Fruit fly (Drosophila melanogaster): ENCODE results near the gene Mnat9.

The Mnat9 gene

DNA sequence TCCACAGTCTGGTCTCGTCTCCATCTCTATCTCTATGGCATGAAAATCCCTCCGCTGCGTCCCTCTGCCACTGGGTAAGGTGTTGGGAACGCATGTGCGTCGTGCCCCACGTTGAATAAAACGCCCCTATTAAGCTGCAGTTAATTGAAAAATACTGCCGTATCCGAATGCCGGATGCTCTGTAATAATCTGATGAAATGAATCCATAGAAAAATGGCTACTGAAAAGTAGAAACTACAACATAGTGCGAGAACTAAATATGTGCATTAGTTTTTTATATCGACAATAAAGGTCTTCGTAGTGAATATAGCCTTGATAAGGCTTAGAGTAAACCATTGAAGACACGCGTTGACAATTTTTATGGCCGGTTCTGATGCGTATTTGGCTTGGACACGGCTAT, 49.2 kb downstream of the Mnat9 start (continued):
- TF ChIP-seq Med (GFP tag) (peak; percentile 90), dati (GFP tag; IDR thresholded peaks at IDR 0.05) (0 out of 2 replicates have a peak, but pooled peaks have one; percentile 17), CG1792 (GFP tag; optimal IDR thresholded peaks at IDR 0.05) (no peak), btn (GFP tag; optimal IDR thresholded peaks at IDR 0.05) (no peak), Gug (GFP tag; IDR thresholded peaks at IDR 0.05) (peak; percentile 23; the same call in 1 of the 4 replicates), Doc3 (GFP tag; IDR thresholded peaks at IDR 0.05; ENCODE audit: partially characterized antibody) (no peak), ind (GFP tag; optimal IDR thresholded peaks at IDR 0.05) (peak; percentile 37), CG2678 (tag; optimal IDR thresholded peaks at IDR 0.05) (no peak), Bdp1 (GFP tag; optimal IDR thresholded peaks at IDR 0.05) (peak; percentile 9), gsb-n (tag; optimal IDR thresholded peaks at IDR 0.05) (peak; percentile 49), CG10654 (GFP tag; optimal IDR thresholded peaks at IDR 0.05) (peak; percentile 11), HHEX (GFP tag; optimal IDR thresholded peaks at IDR 0.05) (peak; percentile 9), chn (GFP tag; optimal IDR thresholded peaks at IDR 0.05) (peak; percentile 49), sc (optimal IDR thresholded peaks at IDR 0.05) (no peak), sc (GFP tag; optimal IDR thresholded peaks at IDR 0.05) (no peak), jing (GFP tag; optimal IDR thresholded peaks at IDR 0.05) (peak; percentile 8), CG17802 (tag; optimal IDR thresholded peaks at IDR 0.05) (peak; percentile 25), dysf (GFP tag; IDR thresholded peaks at IDR 0.05) (peak; percentile 58; the same call in 2 of the 3 replicates), gcm (GFP tag; optimal IDR thresholded peaks at IDR 0.05) (peak; percentile 43), ssp (GFP tag; IDR thresholded peaks at IDR 0.05) (peak; percentile 48), CG1602 (GFP tag; optimal IDR thresholded peaks at IDR 0.05) (peak; percentile 6), bowl (GFP tag; IDR thresholded peaks at IDR 0.05) (no peak), gem (tag; optimal IDR thresholded peaks at IDR 0.05) (peak; percentile 72), CG1233 (GFP tag; optimal IDR thresholded peaks at IDR 0.05) (peak; percentile 34), CG7372 (GFP tag; IDR thresholded peaks at IDR 0.05) (peak; percentile 54), onecut (GFP tag; IDR thresholded peaks at IDR 0.05) (peak; percentile 73), B-H1 (GFP tag; IDR thresholded peaks at IDR 0.05) (0 out of 3 replicates have a peak, but pooled peaks have one; percentile 16), Lpt (GFP tag; optimal IDR thresholded peaks at IDR 0.05) (no peak), CG7786 (GFP tag; optimal IDR thresholded peaks at IDR 0.05) (peak; percentile 14), E2f1 (GFP tag; IDR thresholded peaks at IDR 0.05) (peak; percentile 38; the same call in 1 of the 2 replicates), CG8924 (tag; optimal IDR thresholded peaks at IDR 0.05) (peak; percentile 32), Mrtf (GFP tag; IDR thresholded peaks at IDR 0.05) (peak; percentile 56; the same call in 1 of the 3 replicates), CG17361 (GFP tag; IDR thresholded peaks at IDR 0.05) (peak; percentile 53; the same call in 2 of the 3 replicates), Aef1 (GFP tag; IDR thresholded peaks at IDR 0.05) (peak; percentile 47; the same call in 2 of the 3 replicates), ham (GFP tag; IDR thresholded peaks at IDR 0.05) (no peak), CG17385 (GFP tag; optimal IDR thresholded peaks at IDR 0.05) (peak; percentile 15), sens-2 (GFP tag; IDR thresholded peaks at IDR 0.05) (peak; percentile 63; the same call in 1 of the 2 replicates), CG13775 (GFP tag; optimal IDR thresholded peaks at IDR 0.05) (peak; percentile 25), CG7556 (GFP tag; optimal IDR thresholded peaks at IDR 0.05) (peak; percentile 35), CG13424 (tag; optimal IDR thresholded peaks at IDR 0.05) (peak; percentile 58), CG32532 (GFP tag; IDR thresholded peaks at IDR 0.05) (no peak), CG34422 (GFP tag; IDR thresholded peaks at IDR 0.05) (0 out of 3 replicates have a peak, but pooled peaks have one; percentile 13), CG9932 (GFP tag; IDR thresholded peaks at IDR 0.05) (no peak), peb (GFP tag; IDR thresholded peaks at IDR 0.05) (peak; percentile 49), CG11398 (GFP tag; optimal IDR thresholded peaks at IDR 0.05) (no peak), Antp (GFP tag; optimal IDR thresholded peaks at IDR 0.05) (peak; percentile 36), Hr39 (optimal IDR thresholded peaks at IDR 0.05) (no peak), CG7839 (tag; optimal IDR thresholded peaks at IDR 0.05) (peak; percentile 72), wor (GFP tag; IDR thresholded peaks at IDR 0.05) (peak; percentile 55; the same call in 1 of the 2 replicates), ATbp (GFP tag; optimal IDR thresholded peaks at IDR 0.05) (peak; percentile 13), NfI (GFP tag; optimal IDR thresholded peaks at IDR 0.05) (peak; percentile 14), hbn (GFP tag; IDR thresholded peaks at IDR 0.05; ENCODE audit: partially characterized antibody) (no peak)

Data from whole organism, embryonic.